Worm (Caenorhabditis elegans) whole organism, L1 larva: ENCODE measurements around the gene dpm-3.

Source experiments
- F16B12.6 ChIP-seq: fragments of 150-350 bp; optimal IDR thresholded peaks from 2 replicates; lab custom pipeline; 2014; ENCODE audit warnings: missing biosample characterization, missing genetic modification characterization
- ceh-63 ChIP-seq: fragments of 200-800 bp; sonication (Bioruptor generic); optimal IDR thresholded peaks from 2 replicates; lab custom pipeline; 2018; ENCODE audit warnings: mild to moderate bottlenecking, missing genetic modification characterization, missing compliant biosample characterization

ce11 chrIV:12396645-12397258 lies 5.4 kb downstream of the dpm-3 start:
- no peak for TF ChIP-seq ceh-63
- no peak for TF ChIP-seq F16B12.6 (tag; lab: Kevin White, UChicago)
